Fruit fly (Drosophila melanogaster) whole organism, pupa: ENCODE measurements around the gene CG9706.

Experiments used
- CG4496 ChIP-seq: fragments of 200-800 bp; sonication (Bioruptor generic); IDR thresholded peaks from 3 replicates; pipeline ENCODE4 v1.3.6; 2022; ENCODE audit warnings: missing biosample characterization, missing genetic modification characterization
- EcR ChIP-seq: fragments of 200-800 bp; sonication (Bioruptor generic); optimal IDR thresholded peaks from 3 replicates; lab custom pipeline; 2019; ENCODE audit warnings: missing biosample characterization, missing genetic modification characterization, mild to moderate bottlenecking, moderate library complexity, missing genetic modification reagents
- Pif1A ChIP-seq: fragments of 200-800 bp; sonication (Bioruptor generic); optimal IDR thresholded peaks from 3 replicates; lab custom pipeline; 2016; ENCODE audit warnings: missing biosample characterization, missing genetic modification characterization

DNA sequence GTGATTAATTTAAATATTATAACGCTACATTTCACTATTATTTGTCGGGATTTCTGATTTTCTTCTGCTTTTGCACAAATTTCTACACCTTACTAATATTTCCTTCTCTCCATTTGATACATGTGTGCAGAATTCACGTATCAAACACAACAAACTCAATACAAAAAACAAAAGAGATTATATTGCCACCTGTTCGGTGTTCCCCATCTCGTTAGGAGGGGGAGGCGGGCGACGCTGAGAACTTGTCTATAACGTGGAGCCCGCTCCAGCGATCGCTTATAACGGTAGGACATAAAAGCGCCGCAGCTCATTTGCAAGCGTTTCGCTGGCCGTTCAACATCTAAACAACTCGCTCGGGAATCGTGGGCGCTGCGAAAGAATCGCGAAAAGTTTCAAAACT lies 49.6 kb upstream of the CG9706 start, which contains the start of gene CG9701:
- TF ChIP-seq Pif1A: no peak
- TF ChIP-seq EcR (GFP tag; lab: Kevin White, UChicago): no peak
- no peak for TF ChIP-seq CG4496
